Worm (Caenorhabditis elegans) whole organism, early embryonic: ENCODE measurements around the gene nhr-126.

ENCODE experiments used
- aly-1 ChIP-seq: sonication (generic microtip); optimal IDR thresholded peaks from 2 replicates; lab custom pipeline; 2016; ENCODE audit warnings: missing genetic modification characterization, missing compliant biosample characterization
- ama-1 ChIP-seq: fragments of 150-350 bp; optimal IDR thresholded peaks from 2 replicates; lab custom pipeline; 2014

- TF ChIP-seq aly-1 (tag; lab: Kevin White, UChicago) = no peak
- no peak for TF ChIP-seq ama-1 (lab: Kevin White, UChicago)
Measured at ce11 chrV:2228781-2229180, at the start of gene nhr-126.
